Worm (Caenorhabditis elegans) whole organism, young adult: ENCODE measurements around the gene nhr-60.

Source experiments
- F22D6.2 ChIP-seq: sonication (generic microtip); optimal IDR thresholded peaks from 2 replicates; lab custom pipeline; 2016; ENCODE audit warnings: mild to moderate bottlenecking, missing genetic modification characterization, missing compliant biosample characterization
- F33H1.4 ChIP-seq: fragments of 200-800 bp; sonication (Bioruptor generic); IDR thresholded peaks from 2 replicates; pipeline ENCODE4 v1.3.6; 2022; ENCODE audit warnings: missing genetic modification reagents, missing genetic modification characterization, missing compliant biosample characterization
- K11D2.4 ChIP-seq: fragments of 200-800 bp; sonication (Bioruptor generic); IDR thresholded peaks from 2 replicates; pipeline ENCODE4 v1.3.6; 2022; ENCODE audit warnings: missing genetic modification reagents, missing genetic modification characterization, missing compliant biosample characterization
- akir-1 ChIP-seq: fragments of 200-800 bp; sonication (Bioruptor generic); optimal IDR thresholded peaks from 2 replicates; lab custom pipeline; 2018; ENCODE audit warnings: mild to moderate bottlenecking, missing genetic modification characterization, moderate library complexity, missing compliant biosample characterization
- attf-5 ChIP-seq: fragments of 200-800 bp; sonication (Bioruptor generic); optimal IDR thresholded peaks from 2 replicates; lab custom pipeline; 2018; ENCODE audit warnings: mild to moderate bottlenecking, missing genetic modification characterization, missing compliant biosample characterization
- ceh-58 ChIP-seq: fragments of 200-800 bp; sonication (Bioruptor generic); IDR thresholded peaks from 2 replicates; pipeline ENCODE4 v1.3.6; 2022; ENCODE audit warnings: missing genetic modification characterization, missing compliant biosample characterization
- egl-18 ChIP-seq: fragments of 200-800 bp; sonication (Bioruptor generic); IDR thresholded peaks from 2 replicates; pipeline ENCODE4 v1.3.6; 2022; ENCODE audit warnings: missing genetic modification reagents, missing genetic modification characterization, missing compliant biosample characterization
- hmg-1.2 ChIP-seq: fragments of 200-800 bp; sonication (Bioruptor generic); IDR thresholded peaks from 2 replicates; pipeline ENCODE4 v1.3.6; 2022; ENCODE audit warnings: missing genetic modification reagents, missing genetic modification characterization, missing compliant biosample characterization
- lin-35 ChIP-seq, 3 experiments: fragments of 150-350 bp in 2 of 3; sonication (generic microtip) in 1 of 3; optimal IDR thresholded peaks; 2 replicates each; lab custom pipeline; 2014 to 2018; ENCODE audit warnings: missing biosample characterization in 3 of 3, missing genetic modification characterization in 3 of 3, missing genetic modification reagents in 3 of 3
- snpc-4 ChIP-seq, 5 experiments: fragments of 150-350 bp in 1 of 5; sonication (generic microtip) in 4 of 5; optimal IDR thresholded peaks; 2 replicates each; lab custom pipeline; 2014 to 2018; ENCODE audit warnings: missing genetic modification characterization in 5 of 5, missing biosample characterization in 3 of 5, antibody characterized with exemption in 2 of 5, mild to moderate bottlenecking in 2 of 5, missing compliant biosample characterization in 2 of 5, missing genotype in 2 of 5, moderate library complexity in 2 of 5, missing genetic modification reagents in 1 of 5
- unc-130 ChIP-seq: sonication (generic microtip); optimal IDR thresholded peaks from 2 replicates; lab custom pipeline; 2016; ENCODE audit warnings: missing genetic modification reagents, missing genetic modification characterization, missing compliant biosample characterization
- ztf-18 ChIP-seq: sonication (generic microtip); optimal IDR thresholded peaks from 2 replicates; lab custom pipeline; 2016; ENCODE audit warnings: missing genotype, mild to moderate bottlenecking, missing genetic modification characterization, missing compliant biosample characterization
- ztf-25 ChIP-seq: fragments of 200-800 bp; sonication (Bioruptor generic); IDR thresholded peaks from 2 replicates; pipeline ENCODE4 v1.3.6; 2022; ENCODE audit warnings: missing genetic modification reagents, missing genetic modification characterization, missing compliant biosample characterization

- no peak for TF ChIP-seq snpc-4 (GFP tag; optimal IDR thresholded peaks at IDR 0.05; lab: Kevin White, UChicago)
- TF ChIP-seq snpc-4 (tag; optimal IDR thresholded peaks at IDR 0.05; lab: Kevin White, UChicago), result no peak
- no peak for TF ChIP-seq hmg-1.2 (GFP tag; lab: Robert Waterston, UW)
- TF ChIP-seq F33H1.4, result no peak
- TF ChIP-seq akir-1 (GFP tag; lab: Kevin White, UChicago), result no peak
- TF ChIP-seq F22D6.2 (tag; lab: Kevin White, UChicago), result no peak
- no peak for TF ChIP-seq ztf-18
- no peak for TF ChIP-seq attf-5 (GFP tag; lab: Kevin White, UChicago)
- no peak for TF ChIP-seq unc-130 (GFP tag; lab: Kevin White, UChicago)
- TF ChIP-seq ztf-25, result no peak
- TF ChIP-seq lin-35 (GFP tag; optimal IDR thresholded peaks at IDR 0.05; lab: Kevin White, UChicago), result no peak
- TF ChIP-seq egl-18 (GFP tag; lab: Robert Waterston, UW), result no peak
- TF ChIP-seq K11D2.4 (GFP tag; lab: Robert Waterston, UW), result no peak
- TF ChIP-seq ceh-58 (GFP tag; lab: Robert Waterston, UW), result no peak
Observed at ce11 chrV:15733020-15733419, 40.0 kb downstream of the nhr-60 start.
